Worm (Caenorhabditis elegans): ENCODE data around the gene marc-1.

marc-1 gene

DNA sequence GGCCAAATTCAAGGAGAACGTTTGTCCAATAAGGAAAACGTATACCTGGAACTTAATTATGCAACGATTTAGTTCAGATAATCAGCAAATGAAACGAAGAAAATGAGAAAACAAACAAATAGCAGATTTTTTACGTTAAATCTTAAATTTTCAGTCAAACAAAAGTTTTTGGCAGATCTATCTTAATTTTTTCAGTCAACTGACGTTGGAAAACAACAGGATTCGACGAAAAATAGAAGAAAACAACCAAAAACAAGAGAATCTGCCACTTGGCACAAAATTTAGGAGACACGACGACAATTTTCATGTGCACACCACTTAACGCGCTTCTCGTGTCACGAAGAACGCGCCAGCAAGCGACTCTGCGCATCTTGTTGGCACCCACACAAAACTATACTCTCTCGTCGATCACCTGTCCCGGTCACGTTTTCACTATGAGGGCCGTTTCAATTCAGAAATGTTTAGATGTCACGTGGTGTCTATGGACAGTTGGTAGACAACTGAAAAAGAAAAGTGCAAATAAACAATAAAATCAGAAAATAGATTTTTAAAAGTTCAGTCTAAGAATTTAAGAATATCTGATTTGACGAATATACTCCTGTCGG, 50.3 kb downstream of the marc-1 start, which contains the start of gene ztf-7 (continued):
- TF ChIP-seq F49E8.2 (tag; optimal IDR thresholded peaks at IDR 0.05; ENCODE audit: insufficient read depth) (peak; percentile 3), Y56A3A.18 (GFP tag; IDR thresholded peaks at IDR 0.05) (peak; percentile 94), Y79H2A.3 (GFP tag; conservative IDR thresholded peaks at IDR 0.05) (no peak), ZK185.1 (tag; optimal IDR thresholded peaks at IDR 0.05; ENCODE audit: poor library complexity, severe bottlenecking) (peak; percentile 78), F39B2.1 (GFP tag; IDR thresholded peaks at IDR 0.05) (no peak), madf-6 (GFP tag; IDR thresholded peaks at IDR 0.05) (peak; percentile 69), zim-3 (tag; optimal IDR thresholded peaks at IDR 0.05) (no peak), tbp1 (GFP tag; optimal IDR thresholded peaks at IDR 0.05) (peak; percentile 73), snpc-4 (GFP tag; optimal IDR thresholded peaks at IDR 0.05) (peak; percentile 67), snpc-4 (tag; optimal IDR thresholded peaks at IDR 0.05) (peak in 3 of 4 experiments; percentile 77 to 87 (median 84)), akir-1 (GFP tag; optimal IDR thresholded peaks at IDR 0.05) (peak; percentile 15), F23B12.7 (tag; optimal IDR thresholded peaks at IDR 0.05; ENCODE audit: insufficient read depth) (peak; percentile 55), D2030.7 (GFP tag; IDR thresholded peaks at IDR 0.05) (peak; percentile 26; the same call in 1 of the 2 replicates), dox-1 (GFP tag; IDR thresholded peaks at IDR 0.05) (peak; percentile 98), ztf-3 (GFP tag; optimal IDR thresholded peaks at IDR 0.05) (peak; percentile 75), mel-28 (tag; optimal IDR thresholded peaks at IDR 0.05; ENCODE audit: borderline replicate concordance) (no peak), ama-1 (optimal IDR thresholded peaks at IDR 0.05) (no peak), ama-1 (GFP tag; optimal IDR thresholded peaks at IDR 0.05) (no peak), F33H1.4 (GFP tag; IDR thresholded peaks at IDR 0.05) (peak; percentile 62), let-526 (GFP tag; IDR thresholded peaks at IDR 0.05) (peak; percentile 93), dpl-1 (GFP tag; optimal IDR thresholded peaks at IDR 0.05) (peak; percentile 49), nhr-120 (GFP tag; IDR thresholded peaks at IDR 0.05) (no peak), aptf-3 (GFP tag; IDR thresholded peaks at IDR 0.05) (no peak), ceh-100 (GFP tag; IDR thresholded peaks at IDR 0.05) (peak; percentile 82), ceh-40 (GFP tag; IDR thresholded peaks at IDR 0.05) (no peak), zfh-2 (GFP tag; conservative IDR thresholded peaks at IDR 0.05) (no peak), somi-1 (GFP tag; optimal IDR thresholded peaks at IDR 0.05) (peak; percentile 92), lin-26 (GFP tag; IDR thresholded peaks at IDR 0.05) (no peak), ekl-4 (GFP tag; IDR thresholded peaks at IDR 0.05) (peak; percentile 96), C17E4.6 (GFP tag; IDR thresholded peaks at IDR 0.05) (peak; percentile 54; the same call in 1 of the 2 replicates), madf-10 (tag; optimal IDR thresholded peaks at IDR 0.05) (peak; percentile 89), F22D6.2 (tag; optimal IDR thresholded peaks at IDR 0.05) (peak; percentile 87), mes-4 (tag; optimal IDR thresholded peaks at IDR 0.05) (no peak), hsf-1 (GFP tag; IDR thresholded peaks at IDR 0.05) (peak; percentile 62; the same call in 1 of the 2 replicates), madf-3 (GFP tag; IDR thresholded peaks at IDR 0.05) (peak; percentile 88), lin-40 (tag; optimal IDR thresholded peaks at IDR 0.05) (peak; percentile 97), dpff-1 (tag; optimal IDR thresholded peaks at IDR 0.05) (no peak), lag-1 (GFP tag; IDR thresholded peaks at IDR 0.05) (0 out of 2 replicates have a peak, but pooled peaks have one; percentile 56), ztf-28 (GFP tag; IDR thresholded peaks at IDR 0.05) (no peak), egrh-3 (GFP tag; IDR thresholded peaks at IDR 0.05) (no peak), ztf-18 (tag; optimal IDR thresholded peaks at IDR 0.05) (peak; percentile 98), lin-54 (GFP tag; optimal IDR thresholded peaks at IDR 0.05) (peak; percentile 91), nfya-1 (tag; optimal IDR thresholded peaks at IDR 0.05; ENCODE audit: borderline replicate concordance, insufficient read depth) (no peak), cebp-2 (GFP tag; IDR thresholded peaks at IDR 0.05) (peak; percentile 65; the same call in 1 of the 2 replicates), rec-8 (tag; optimal IDR thresholded peaks at IDR 0.05) (no peak), nfya-2 (GFP tag; IDR thresholded peaks at IDR 0.05) (no peak), hlh-12 (tag; optimal IDR thresholded peaks at IDR 0.05) (no peak), F10E7.11 (tag; optimal IDR thresholded peaks at IDR 0.05) (no peak)

Measured in whole organism, young adult.